Worm (Caenorhabditis elegans) whole organism, L1 larva: ENCODE data around the gene nspc-20.
"Not testable (repeated sequence)": the region's sequence is repeated elsewhere in the genome, so short reads cannot be mapped to it uniquely, and the experiment has no call there.

Experiments
- C04F5.9 ChIP-seq: sonication (generic microtip); optimal IDR thresholded peaks from 2 replicates; lab custom pipeline; 2016; ENCODE audit warnings: missing genetic modification characterization, missing compliant biosample characterization
- C16A3.4 ChIP-seq: fragments of 150-350 bp; optimal IDR thresholded peaks from 2 replicates; lab custom pipeline; 2014; ENCODE audit warnings: missing biosample characterization, missing genetic modification characterization
- C34B4.2 ChIP-seq: sonication (generic microtip); optimal IDR thresholded peaks from 2 replicates; lab custom pipeline; 2017; ENCODE audit warnings: mild to moderate bottlenecking, missing genetic modification characterization, missing compliant biosample characterization
- F16B12.6 ChIP-seq: fragments of 150-350 bp; optimal IDR thresholded peaks from 2 replicates; lab custom pipeline; 2014; ENCODE audit warnings: missing biosample characterization, missing genetic modification characterization
- Y116A8C.19 ChIP-seq: sonication (generic microtip); optimal IDR thresholded peaks from 2 replicates; lab custom pipeline; 2016; ENCODE audit warnings: missing compliant biosample characterization, missing genetic modification characterization, borderline replicate concordance
- alr-1 ChIP-seq: fragments of 200-800 bp; sonication (Bioruptor generic); optimal IDR thresholded peaks from 2 replicates; lab custom pipeline; 2018; ENCODE audit warnings: borderline replicate concordance, mild to moderate bottlenecking, missing genetic modification characterization, missing compliant biosample characterization
- ceh-90 ChIP-seq: sonication (generic microtip); optimal IDR thresholded peaks from 2 replicates; lab custom pipeline; 2016; ENCODE audit warnings: missing genetic modification characterization, missing compliant biosample characterization
- ces-1 ChIP-seq: fragments of 150-350 bp; optimal IDR thresholded peaks from 2 replicates; lab custom pipeline; 2014; ENCODE audit warnings: missing biosample characterization, missing genetic modification reagents, missing genetic modification characterization
- dsc-1 ChIP-seq: sonication (generic microtip); optimal IDR thresholded peaks from 2 replicates; lab custom pipeline; 2016; ENCODE audit warnings: mild to moderate bottlenecking, missing genetic modification characterization, missing compliant biosample characterization
- efl-1 ChIP-seq, 4 experiments: fragments of 150-350 bp; optimal IDR thresholded peaks in 3 of 4; peaks in 1 of 4; 1 replicate in 1 of 4; 2 replicates in 3 of 4; lab custom pipeline; 2014; ENCODE audit warnings: missing biosample characterization in 2 of 4, missing genetic modification characterization in 2 of 4, missing genetic modification reagents in 2 of 4
- elt-3 ChIP-seq, 6 experiments: fragments of 150-350 bp in 1 of 6; sonication (generic microtip); optimal IDR thresholded peaks; 2 replicates each; lab custom pipeline; 2017 to 2018; ENCODE audit warnings: missing biosample characterization in 6 of 6, missing genetic modification characterization in 6 of 6, inconsistent platforms in 1 of 6
- ets-5 ChIP-seq: fragments of 200-800 bp; sonication (Bioruptor generic); IDR thresholded peaks from 2 replicates; pipeline ENCODE4 v1.3.6; 2022; ENCODE audit warnings: missing genetic modification characterization, missing compliant biosample characterization
- fkh-8 ChIP-seq: sonication (generic microtip); optimal IDR thresholded peaks from 2 replicates; lab custom pipeline; 2016; ENCODE audit warnings: mild to moderate bottlenecking, missing genetic modification characterization, missing compliant biosample characterization
- fos-1 ChIP-seq: fragments of 150-350 bp; optimal IDR thresholded peaks from 2 replicates; lab custom pipeline; 2014; ENCODE audit warnings: missing biosample characterization, missing genetic modification characterization
- grh-1 ChIP-seq: fragments of 200-800 bp; sonication (Bioruptor generic); IDR thresholded peaks from 2 replicates; pipeline ENCODE4 v1.3.6; 2022; ENCODE audit warnings: missing genetic modification reagents, missing genetic modification characterization, missing compliant biosample characterization
- irx-1 ChIP-seq: sonication (generic microtip); optimal IDR thresholded peaks from 2 replicates; lab custom pipeline; 2016; ENCODE audit warnings: missing genetic modification characterization, missing compliant biosample characterization
- lin-39 ChIP-seq: fragments of 150-350 bp; optimal IDR thresholded peaks from 2 replicates; lab custom pipeline; 2014; ENCODE audit warnings: missing biosample characterization, missing genetic modification reagents, missing genetic modification characterization
- lir-3 ChIP-seq: sonication (generic microtip); optimal IDR thresholded peaks from 2 replicates; lab custom pipeline; 2016; ENCODE audit warnings: mild to moderate bottlenecking, missing genetic modification characterization, moderate library complexity, missing compliant biosample characterization; ENCODE audit not compliant: poor library complexity
- mab-9 ChIP-seq: fragments of 200-800 bp; sonication (Bioruptor generic); IDR thresholded peaks from 2 replicates; pipeline ENCODE4 v1.3.6; 2022; ENCODE audit warnings: missing genetic modification reagents, missing genetic modification characterization, missing compliant biosample characterization
- mdl-1 ChIP-seq, 2 experiments: fragments of 150-350 bp; optimal IDR thresholded peaks; 2 replicates each; lab custom pipeline; 2014 to 2017; ENCODE audit warnings: missing biosample characterization in 2 of 2, missing genetic modification characterization in 2 of 2, inconsistent platforms in 1 of 2
- mef-2 ChIP-seq: fragments of 150-350 bp; optimal IDR thresholded peaks from 2 replicates; lab custom pipeline; 2014; ENCODE audit warnings: missing biosample characterization, missing genetic modification characterization
- nhr-11 ChIP-seq: fragments of 150-350 bp; optimal IDR thresholded peaks from 2 replicates; lab custom pipeline; 2014; ENCODE audit warnings: missing biosample characterization, missing genetic modification characterization
- nhr-19 ChIP-seq: fragments of 200-800 bp; sonication (Bioruptor generic); conservative IDR thresholded peaks from 2 replicates; pipeline ENCODE4 v1.3.6; 2022; ENCODE audit warnings: missing genetic modification characterization, missing compliant biosample characterization
- nhr-20 ChIP-seq: sonication (generic microtip); optimal IDR thresholded peaks from 2 replicates; lab custom pipeline; 2016; ENCODE audit warnings: mild to moderate bottlenecking, missing genetic modification characterization, missing compliant biosample characterization
- nhr-237 ChIP-seq: fragments of 150-350 bp; optimal IDR thresholded peaks from 2 replicates; lab custom pipeline; 2014; ENCODE audit warnings: missing biosample characterization, missing genetic modification characterization
- nhr-28 ChIP-seq: fragments of 150-350 bp; optimal IDR thresholded peaks from 2 replicates; lab custom pipeline; 2014; ENCODE audit warnings: missing biosample characterization, missing genetic modification characterization
- nhr-47 ChIP-seq: sonication (generic microtip); optimal IDR thresholded peaks from 2 replicates; lab custom pipeline; 2016; ENCODE audit warnings: mild to moderate bottlenecking, missing genetic modification characterization, moderate library complexity, missing compliant biosample characterization
- nhr-71 ChIP-seq: sonication (generic microtip); optimal IDR thresholded peaks from 2 replicates; lab custom pipeline; 2016; ENCODE audit warnings: mild to moderate bottlenecking, missing genetic modification characterization, moderate library complexity, missing compliant biosample characterization
- nhr-84 ChIP-seq: sonication (generic microtip); optimal IDR thresholded peaks from 2 replicates; lab custom pipeline; 2017; ENCODE audit warnings: missing biosample characterization, missing genetic modification characterization
- nhr-90 ChIP-seq: sonication (generic microtip); optimal IDR thresholded peaks from 2 replicates; lab custom pipeline; 2016; ENCODE audit warnings: mild to moderate bottlenecking, missing genetic modification characterization, missing compliant biosample characterization; ENCODE audit not compliant: poor library complexity
- pag-3 ChIP-seq: sonication (generic microtip); optimal IDR thresholded peaks from 2 replicates; lab custom pipeline; 2017; ENCODE audit warnings: missing genetic modification characterization, mild to moderate bottlenecking, missing compliant biosample characterization, antibody characterized with exemption, borderline replicate concordance; ENCODE audit not compliant: insufficient read depth
- pqm-1 ChIP-seq: sonication (generic microtip); optimal IDR thresholded peaks from 3 replicates; lab custom pipeline; 2017; ENCODE audit warnings: missing biosample characterization, missing genetic modification characterization
- snpc-4 ChIP-seq: fragments of 150-350 bp; optimal IDR thresholded peaks from 2 replicates; lab custom pipeline; 2014; ENCODE audit warnings: missing biosample characterization, missing genetic modification characterization
- sox-4 ChIP-seq: sonication (generic microtip); optimal IDR thresholded peaks from 2 replicates; lab custom pipeline; 2016; ENCODE audit warnings: missing genetic modification characterization, missing compliant biosample characterization
- sptf-1 ChIP-seq: fragments of 150-350 bp; optimal IDR thresholded peaks from 2 replicates; lab custom pipeline; 2014; ENCODE audit warnings: missing biosample characterization, missing genetic modification characterization
- sup-37 ChIP-seq: fragments of 200-800 bp; sonication (Bioruptor generic); optimal IDR thresholded peaks from 2 replicates; lab custom pipeline; 2018; ENCODE audit warnings: mild to moderate bottlenecking, missing genetic modification characterization, missing compliant biosample characterization
- tlp-1 ChIP-seq: fragments of 150-350 bp; optimal IDR thresholded peaks from 2 replicates; lab custom pipeline; 2014; ENCODE audit warnings: missing biosample characterization, missing genetic modification characterization
- unc-62 ChIP-seq: fragments of 150-350 bp; optimal IDR thresholded peaks from 2 replicates; lab custom pipeline; 2014; ENCODE audit warnings: missing biosample characterization, missing genetic modification reagents, missing genetic modification characterization
- vab-15 ChIP-seq: sonication (generic microtip); optimal IDR thresholded peaks from 2 replicates; lab custom pipeline; 2017; ENCODE audit warnings: missing genotype, mild to moderate bottlenecking, missing genetic modification characterization, missing compliant biosample characterization
- ztf-11 ChIP-seq, 2 experiments: sonication (generic microtip); optimal IDR thresholded peaks; 2 replicates each; lab custom pipeline; 2016 to 2017; ENCODE audit warnings: missing genetic modification characterization in 2 of 2, missing biosample characterization in 1 of 2, missing compliant biosample characterization in 1 of 2
- ztf-4 ChIP-seq: fragments of 150-350 bp; optimal IDR thresholded peaks from 2 replicates; lab custom pipeline; 2014; ENCODE audit warnings: missing biosample characterization, missing genetic modification characterization

Gene nspc-20

DNA sequence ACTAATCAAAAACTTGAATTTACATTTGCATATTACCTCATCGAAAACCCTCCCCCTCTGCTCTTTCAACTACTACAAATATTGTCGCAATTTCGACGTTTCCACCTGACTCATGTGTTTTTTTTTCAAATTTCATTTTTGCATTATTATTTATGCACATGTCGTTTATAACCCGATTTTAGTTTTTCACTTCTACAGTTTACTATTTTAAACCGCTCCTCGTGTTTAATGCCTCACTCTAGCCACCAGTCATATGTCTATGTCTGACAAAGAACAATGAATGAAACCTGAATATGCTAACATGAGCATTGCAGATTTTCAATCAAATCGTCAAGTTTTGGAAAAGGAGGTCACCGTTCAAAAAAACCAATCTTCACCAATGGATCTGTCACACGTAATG is 4.1 kb upstream of the nspc-20 start, which contains the start of gene T24C2.5:
Gene T24C2.5, plus strand, starts transcription at position 301 of the 400 bp plus-strand sequence.
- TF ChIP-seq grh-1 (GFP tag; lab: Robert Waterston, UW) (no peak), efl-1 (optimal IDR thresholded peaks at IDR 0.05; lab: Kevin White, UChicago) (no peak), efl-1 (GFP tag; optimal IDR thresholded peaks at IDR 0.05 in 1 of 2; lab: Kevin White, UChicago) (no peak), nhr-11 (tag; lab: Kevin White, UChicago) (no peak)

DNA sequence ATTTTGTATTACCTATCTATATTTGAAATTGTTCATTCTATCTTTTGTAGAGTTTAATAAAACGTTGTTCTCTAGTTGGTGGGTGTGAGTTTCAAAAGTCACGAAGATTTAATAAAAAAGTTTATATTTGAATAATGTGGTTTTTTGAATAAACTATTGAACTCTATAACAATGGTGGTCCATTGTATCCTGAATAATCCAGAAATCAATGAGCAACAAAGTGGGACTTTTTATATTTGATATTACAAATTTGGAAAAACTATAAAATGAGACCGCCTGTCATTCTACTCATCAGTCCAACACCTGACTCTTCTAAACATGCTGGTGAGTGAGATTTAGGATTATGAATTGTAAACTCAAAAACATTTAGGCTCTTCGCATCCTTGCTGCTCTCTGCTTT is 1.6 kb downstream of the nspc-20 start, which contains the start of gene nspc-19:
Gene nspc-19, plus strand, starts transcription at position 301 of the 400 bp plus-strand sequence.
- not testable (repeated sequence) for TF ChIP-seq ztf-11 (tag; optimal IDR thresholded peaks at IDR 0.05; lab: Kevin White, UChicago); dsc-1 (tag; lab: Kevin White, UChicago); efl-1 (optimal IDR thresholded peaks at IDR 0.05; lab: Kevin White, UChicago); efl-1 (GFP tag; optimal IDR thresholded peaks at IDR 0.05 in 1 of 2; lab: Kevin White, UChicago)

DNA sequence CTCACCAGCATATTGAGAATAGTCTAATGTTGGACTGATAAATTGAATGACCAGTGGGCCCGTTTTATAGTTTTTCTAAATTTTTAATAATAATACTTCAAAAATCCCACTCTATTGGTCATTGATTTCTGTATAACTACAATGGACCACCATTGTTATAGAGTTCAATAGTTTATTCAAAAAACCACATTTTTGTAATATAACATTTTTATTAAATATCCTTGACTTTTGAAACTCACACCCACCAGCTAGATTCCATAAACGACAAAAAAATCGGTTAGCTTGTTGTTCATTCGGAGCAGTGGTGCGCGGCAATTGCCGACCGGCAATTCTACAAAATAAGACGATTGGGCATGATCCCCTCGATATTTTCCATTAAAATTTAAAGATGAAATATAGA is 2.4 kb downstream of the nspc-20 start, which contains the start of gene nspc-18:
Gene nspc-18, minus strand, starts transcription at position 101 of the 400 bp plus-strand sequence.
- TF ChIP-seq ces-1 (GFP tag; lab: Kevin White, UChicago): no peak
- TF ChIP-seq sup-37 (GFP tag; lab: Kevin White, UChicago): no peak
- TF ChIP-seq pqm-1: no peak
- no peak for TF ChIP-seq nhr-90 (tag; lab: Kevin White, UChicago)
- TF ChIP-seq nhr-19: no peak
- TF ChIP-seq unc-62: no peak
- TF ChIP-seq efl-1 (optimal IDR thresholded peaks at IDR 0.05; lab: Kevin White, UChicago): no peak
- TF ChIP-seq efl-1 (GFP tag; optimal IDR thresholded peaks at IDR 0.05 in 1 of 2; lab: Kevin White, UChicago): peak in 1 of 2 experiments; percentile 1
- TF ChIP-seq tlp-1: no peak

DNA sequence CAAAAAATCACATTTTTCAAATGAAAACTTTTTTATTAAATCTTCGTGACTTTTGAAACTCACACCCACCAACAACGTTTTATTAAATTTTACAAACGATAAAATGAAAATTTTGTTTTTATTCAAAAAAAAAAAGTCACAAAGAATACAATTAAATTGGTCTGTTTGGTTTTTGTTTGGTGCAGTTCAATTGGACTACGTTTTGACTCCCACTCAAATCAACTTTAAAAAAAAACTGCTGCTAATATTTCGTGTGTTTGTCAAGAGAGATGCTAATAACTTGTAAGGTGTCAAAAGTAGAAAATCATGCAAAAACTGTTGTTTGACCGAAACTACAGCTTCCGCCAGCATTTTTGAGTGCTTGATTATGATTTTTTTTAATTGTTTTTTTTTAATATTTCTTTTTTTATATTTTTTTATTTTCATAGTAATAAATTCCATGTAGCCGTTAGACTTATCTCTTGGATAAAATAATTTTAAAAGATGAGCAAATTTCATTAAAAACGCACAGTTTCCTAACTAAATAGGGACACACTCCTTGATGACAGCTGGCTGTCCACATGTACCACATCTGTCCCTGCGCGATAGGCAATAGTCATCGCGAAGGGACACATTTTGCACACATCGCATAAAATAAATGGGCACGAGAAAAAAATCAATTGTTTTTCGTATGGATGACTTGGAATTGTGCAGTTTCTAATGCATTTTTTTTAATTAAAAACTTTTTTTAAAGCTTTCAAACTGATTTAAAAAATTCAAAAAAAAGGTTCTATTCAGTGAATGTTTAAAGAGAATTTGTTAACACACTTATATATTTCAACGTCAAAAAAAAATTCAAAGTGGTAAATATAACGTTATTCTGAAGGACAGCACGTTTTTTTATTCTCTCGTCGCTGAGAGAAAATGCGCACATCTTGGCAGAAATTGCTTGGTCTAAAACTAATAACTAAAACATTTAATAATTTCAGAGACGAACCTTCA is 4.4 kb downstream of the nspc-20 start:
- TF ChIP-seq nhr-28 (tag; lab: Kevin White, UChicago) (peak; percentile 29), sox-4 (tag; lab: Kevin White, UChicago) (peak; percentile 98), tlp-1 (peak; percentile 86), nhr-47 (tag; lab: Kevin White, UChicago) (peak; percentile 100), alr-1 (no peak), nhr-20 (tag; lab: Kevin White, UChicago) (peak; percentile 98), lir-3 (peak; percentile 91), ceh-90 (peak; percentile 32), sptf-1 (tag; lab: Kevin White, UChicago) (no peak), pag-3 (tag; lab: Kevin White, UChicago) (peak; percentile 60), mef-2 (tag; lab: Kevin White, UChicago) (peak; percentile 90), fkh-8 (tag; lab: Kevin White, UChicago) (peak; percentile 96), lin-39 (tag; lab: Kevin White, UChicago) (peak; percentile 100), ets-5 (GFP tag; lab: Robert Waterston, UW) (no peak), fos-1 (tag; lab: Kevin White, UChicago) (peak; percentile 98), ztf-4 (peak; percentile 99), sup-37 (GFP tag; lab: Kevin White, UChicago) (peak; percentile 93), C16A3.4 (tag; lab: Kevin White, UChicago) (peak; percentile 99), irx-1 (tag; lab: Kevin White, UChicago) (peak; percentile 100), nhr-84 (tag; lab: Kevin White, UChicago) (no peak), C04F5.9 (tag; lab: Kevin White, UChicago) (peak; percentile 91), mab-9 (GFP tag; lab: Robert Waterston, UW) (peak; percentile 97), nhr-237 (tag; lab: Kevin White, UChicago) (peak; percentile 99), elt-3 (tag; optimal IDR thresholded peaks at IDR 0.05; lab: Kevin White, UChicago) (peak; percentile 50 to 99 (median 88)), snpc-4 (tag; lab: Kevin White, UChicago) (peak; percentile 94), nhr-71 (tag; lab: Kevin White, UChicago) (peak; percentile 99), vab-15 (tag; lab: Kevin White, UChicago) (no peak), Y116A8C.19 (tag; lab: Kevin White, UChicago) (peak; percentile 72), mdl-1 (tag; optimal IDR thresholded peaks at IDR 0.05; lab: Kevin White, UChicago) (peak in 1 of 2 experiments; percentile 95), C34B4.2 (tag; lab: Kevin White, UChicago) (peak; percentile 67), nhr-90 (tag; lab: Kevin White, UChicago) (peak; percentile 100), F16B12.6 (tag; lab: Kevin White, UChicago) (peak; percentile 58)
